Worm (Caenorhabditis elegans) whole organism, L4 larva: ENCODE measurements around the gene kdp-1.

ENCODE experiments used
- ZK546.5 ChIP-seq, 2 experiments: sonication (generic microtip); optimal IDR thresholded peaks; 2 replicates each; lab custom pipeline; 2017; ENCODE audit warnings: missing biosample characterization in 2 of 2, missing genetic modification characterization in 2 of 2
- egl-27 ChIP-seq: sonication (generic microtip); optimal IDR thresholded peaks from 3 replicates; lab custom pipeline; 2017; ENCODE audit warnings: missing biosample characterization, missing genetic modification reagents, missing genetic modification characterization
- fos-1 ChIP-seq: fragments of 150-350 bp; optimal IDR thresholded peaks from 2 replicates; lab custom pipeline; 2014; ENCODE audit warnings: missing biosample characterization, missing genetic modification characterization
- gei-8 ChIP-seq: fragments of 200-800 bp; sonication (Bioruptor generic); optimal IDR thresholded peaks from 2 replicates; lab custom pipeline; 2018; ENCODE audit warnings: mild to moderate bottlenecking, missing genetic modification characterization, missing compliant biosample characterization
- lin-39 ChIP-seq: fragments of 150-350 bp; optimal IDR thresholded peaks from 2 replicates; lab custom pipeline; 2014; ENCODE audit warnings: missing biosample characterization, missing genetic modification reagents, missing genetic modification characterization
- mdl-1 ChIP-seq, 2 experiments: fragments of 150-350 bp in 1 of 2; sonication (generic microtip) in 1 of 2; optimal IDR thresholded peaks; 2 replicates each; lab custom pipeline; 2014 to 2017; ENCODE audit warnings: missing biosample characterization in 2 of 2, missing genetic modification characterization in 2 of 2
- nhr-111 ChIP-seq: fragments of 200-800 bp; sonication (Bioruptor generic); optimal IDR thresholded peaks from 2 replicates; lab custom pipeline; 2018; ENCODE audit warnings: mild to moderate bottlenecking, missing genetic modification characterization, missing compliant biosample characterization
- nhr-237 ChIP-seq: sonication (generic microtip); optimal IDR thresholded peaks from 2 replicates; lab custom pipeline; 2017; ENCODE audit warnings: missing biosample characterization, missing genetic modification characterization
- snpc-1.2 ChIP-seq: fragments of 200-800 bp; sonication (Bioruptor generic); IDR thresholded peaks from 2 replicates; pipeline ENCODE4 v1.3.6; 2022; ENCODE audit warnings: missing genetic modification reagents, missing genetic modification characterization, missing compliant biosample characterization
- ztf-11 ChIP-seq: fragments of 150-350 bp; optimal IDR thresholded peaks from 2 replicates; lab custom pipeline; 2014; ENCODE audit warnings: missing biosample characterization, missing genetic modification characterization

DNA sequence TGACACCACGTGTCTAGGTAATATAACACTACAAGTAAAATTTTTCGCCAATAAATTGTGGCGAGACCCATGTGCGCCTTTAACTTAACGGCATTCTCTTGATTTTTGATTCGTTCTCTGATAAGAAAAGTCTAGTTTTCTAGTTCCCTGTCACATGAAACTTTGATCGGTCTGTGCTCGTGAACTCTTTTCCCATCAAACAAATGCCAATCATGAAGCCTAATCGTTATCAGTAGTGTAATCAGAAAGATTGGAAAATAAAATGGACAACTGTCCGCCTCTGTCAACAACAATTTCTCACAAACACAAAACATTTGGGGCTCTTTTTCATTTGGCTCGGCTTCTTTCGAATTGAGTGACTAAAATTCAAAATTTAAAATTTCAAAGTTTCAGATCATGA is 46.1 kb upstream of the kdp-1 start, which contains the start of gene ttr-45:
- TF ChIP-seq nhr-111 = no peak
- TF ChIP-seq ZK546.5 (tag; optimal IDR thresholded peaks at IDR 0.05; lab: Kevin White, UChicago) = no peak
- no peak for TF ChIP-seq fos-1 (tag; lab: Kevin White, UChicago)
- no peak for TF ChIP-seq ztf-11 (tag; lab: Kevin White, UChicago)
- no peak for TF ChIP-seq lin-39 (tag; lab: Kevin White, UChicago)
- no peak for TF ChIP-seq gei-8 (GFP tag; lab: Kevin White, UChicago)
- no peak for TF ChIP-seq snpc-1.2
- no peak for TF ChIP-seq egl-27 (tag; lab: Kevin White, UChicago)
- peak in 1 of 2 experiments; percentile 65 for TF ChIP-seq mdl-1 (tag; optimal IDR thresholded peaks at IDR 0.05; lab: Kevin White, UChicago)
- no peak for TF ChIP-seq nhr-237 (tag; lab: Kevin White, UChicago)
